Worm (Caenorhabditis elegans) whole organism, L3 larva: ENCODE data around the gene ZK177.11.

Source experiments
- ceh-82 ChIP-seq: fragments of 150-350 bp; optimal IDR thresholded peaks from 2 replicates; lab custom pipeline; 2014; ENCODE audit warnings: missing biosample characterization, missing genetic modification characterization
- fkh-2 ChIP-seq: fragments of 150-350 bp; optimal IDR thresholded peaks from 2 replicates; lab custom pipeline; 2014; ENCODE audit warnings: missing biosample characterization, missing genetic modification reagents, missing genetic modification characterization
- lin-15B ChIP-seq: fragments of 150-350 bp; optimal IDR thresholded peaks from 2 replicates; lab custom pipeline; 2014; ENCODE audit warnings: missing biosample characterization, missing genetic modification characterization
- lin-39 ChIP-seq: fragments of 150-350 bp; optimal IDR thresholded peaks from 2 replicates; lab custom pipeline; 2018; ENCODE audit warnings: missing biosample characterization, missing genetic modification reagents, missing genetic modification characterization
- nhr-77 ChIP-seq: fragments of 150-350 bp; optimal IDR thresholded peaks from 2 replicates; lab custom pipeline; 2014; ENCODE audit warnings: missing biosample characterization, missing genetic modification characterization
- snpc-4 ChIP-seq: fragments of 150-350 bp; optimal IDR thresholded peaks from 2 replicates; lab custom pipeline; 2014; ENCODE audit warnings: missing biosample characterization, missing genetic modification characterization
- unc-39 ChIP-seq: sonication (generic microtip); optimal IDR thresholded peaks from 4 replicates; lab custom pipeline; 2017; ENCODE audit warnings: missing biosample characterization, missing genetic modification characterization

DNA sequence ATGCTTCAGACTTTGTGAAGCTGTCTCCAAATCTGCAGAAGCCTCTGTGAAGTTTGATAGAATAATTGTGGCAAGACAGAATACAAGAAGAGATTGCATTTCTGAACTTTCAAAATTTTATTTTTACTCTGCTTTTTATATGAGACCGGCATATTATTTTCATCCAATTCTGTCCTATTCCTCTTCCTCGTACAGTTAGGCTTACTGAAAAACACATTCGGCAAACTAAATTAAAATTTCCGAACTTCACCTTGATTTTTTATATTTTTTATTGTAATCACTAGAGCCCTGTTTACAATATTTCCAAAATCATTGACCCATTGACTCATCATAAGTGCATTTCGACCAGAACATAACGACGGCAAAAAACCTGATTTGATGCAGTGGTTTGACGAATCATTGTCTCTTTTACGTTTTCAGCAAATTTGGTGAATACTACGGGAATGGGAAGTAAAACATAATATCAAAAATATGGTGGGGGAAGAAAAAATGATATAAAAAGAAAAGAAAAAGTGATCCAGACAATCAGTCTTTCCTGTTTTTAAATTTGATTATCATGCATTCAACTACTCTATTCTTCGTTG is 24.5 kb upstream of the ZK177.11 start, which contains the start of the genes suex-1 and F12A10.9:
- TF ChIP-seq lin-39 (tag; lab: Kevin White, UChicago): no peak
- TF ChIP-seq nhr-77 (tag; lab: Kevin White, UChicago): no peak
- no peak for TF ChIP-seq unc-39 (tag; lab: Kevin White, UChicago)
- TF ChIP-seq lin-15B (tag; lab: Kevin White, UChicago): no peak
- no peak for TF ChIP-seq ceh-82 (tag; lab: Kevin White, UChicago)
- TF ChIP-seq fkh-2 (tag; lab: Kevin White, UChicago): no peak
- no peak for TF ChIP-seq snpc-4 (tag; lab: Kevin White, UChicago)
